Fruit fly (Drosophila melanogaster) Kc167 (cell line): ENCODE data around the gene CG31272.

Experiments
- Sin3A ChIP-seq: fragments of >200 bp; optimal IDR thresholded peaks from 2 replicates; lab custom pipeline; 2018; ENCODE audit warnings: missing external identifiers
- h ChIP-seq: fragments of >200 bp; optimal IDR thresholded peaks from 3 replicates; lab custom pipeline; 2018; ENCODE audit warnings: missing external identifiers
- insv ChIP-seq: fragments of >200 bp; optimal IDR thresholded peaks from 3 replicates; lab custom pipeline; 2018; ENCODE audit warnings: missing external identifiers
- psq ChIP-seq: fragments of >200 bp; optimal IDR thresholded peaks from 2 replicates; lab custom pipeline; 2017; ENCODE audit warnings: missing external identifiers
- ttk ChIP-seq: sonication (Bioruptor generic); optimal IDR thresholded peaks from 2 replicates; lab custom pipeline; 2017; ENCODE audit warnings: missing external identifiers

DNA sequence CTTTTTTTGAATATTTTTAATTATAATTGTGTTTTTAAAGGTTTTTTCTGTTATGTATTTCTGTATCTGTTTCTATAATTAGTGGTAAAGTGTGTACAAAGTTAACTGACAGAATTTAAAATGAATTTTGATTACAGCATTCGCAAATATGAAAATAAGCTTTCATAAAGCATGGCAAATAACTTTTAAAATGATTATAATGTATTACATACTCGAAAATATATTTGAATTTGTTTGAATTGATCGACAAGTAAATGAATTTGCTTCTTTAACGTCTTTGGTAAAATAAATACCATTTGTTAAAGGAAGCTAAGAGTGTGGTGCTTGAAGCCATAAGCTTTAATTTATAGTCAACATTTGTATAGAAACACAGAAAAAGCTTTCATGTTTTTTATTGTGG is 48.0 kb downstream of the CG31272 start, which contains the start of gene CG14689:
- no peak for TF ChIP-seq psq (lab: Kevin White, UChicago)
- no peak for TF ChIP-seq h (lab: Kevin White, UChicago)
- TF ChIP-seq ttk (lab: Kevin White, UChicago): no peak
- TF ChIP-seq Sin3A (lab: Kevin White, UChicago): no peak
- no peak for TF ChIP-seq insv (lab: Kevin White, UChicago)
